Worm (Caenorhabditis elegans): Measurements from ENCODE around the gene pdl-1.
A peak's percentile ranks its signal among the peaks of the same experiment; 100 is the strongest.

Gene pdl-1

ce11 chrII:7183493-7184272, at the start of gene pdl-1 (continued):
- TF ChIP-seq pha-4 (GFP tag; IDR thresholded peaks at IDR 0.05) (peak; percentile 96), pha-4 (tag; optimal IDR thresholded peaks at IDR 0.05) (peak; percentile 58), lin-38 (GFP tag; IDR thresholded peaks at IDR 0.05) (peak; percentile 87), lin-13 (GFP tag; optimal IDR thresholded peaks at IDR 0.05) (peak; percentile 62), madf-9 (GFP tag; conservative IDR thresholded peaks at IDR 0.05) (peak; percentile 76), daf-12 (tag; optimal IDR thresholded peaks at IDR 0.05) (no peak), lim-7 (GFP tag; IDR thresholded peaks at IDR 0.05) (peak; percentile 99), unc-130 (GFP tag; optimal IDR thresholded peaks at IDR 0.05) (peak; percentile 57), pqm-1 (tag; optimal IDR thresholded peaks at IDR 0.05) (no peak), F49E8.2 (tag; optimal IDR thresholded peaks at IDR 0.05; ENCODE audit: borderline replicate concordance) (peak; percentile 76), saeg-2 (GFP tag; IDR thresholded peaks at IDR 0.05) (peak; percentile 85), ceh-82 (tag; optimal IDR thresholded peaks at IDR 0.05) (no peak), snpc-1.2 (GFP tag; IDR thresholded peaks at IDR 0.05) (peak; percentile 86), egl-27 (tag; optimal IDR thresholded peaks at IDR 0.05) (no peak), php-3 (GFP tag; IDR thresholded peaks at IDR 0.05) (peak; percentile 80), set-16 (GFP tag; IDR thresholded peaks at IDR 0.05) (peak; percentile 54; the same call in 1 of the 2 replicates), dmd-8 (GFP tag; IDR thresholded peaks at IDR 0.05) (peak; percentile 97), sdz-12 (GFP tag; optimal IDR thresholded peaks at IDR 0.05) (peak; percentile 88), hlh-11 (tag; optimal IDR thresholded peaks at IDR 0.05) (peak; percentile 60), ceh-20 (GFP tag; IDR thresholded peaks at IDR 0.05) (peak; percentile 74; the same call in 1 of the 2 replicates), aly-2 (tag; optimal IDR thresholded peaks at IDR 0.05) (no peak), zip-2 (tag; optimal IDR thresholded peaks at IDR 0.05) (peak; percentile 73), Y5F2A.4 (GFP tag; optimal IDR thresholded peaks at IDR 0.05) (peak; percentile 94), R02D3.7 (tag; optimal IDR thresholded peaks at IDR 0.05) (no peak), skn-1 (tag; optimal IDR thresholded peaks at IDR 0.05) (no peak), dmd-6 (GFP tag; IDR thresholded peaks at IDR 0.05) (peak; percentile 73), nhr-237 (tag; optimal IDR thresholded peaks at IDR 0.05) (no peak), mep-1 (tag; optimal IDR thresholded peaks at IDR 0.05) (peak; percentile 80), zag-1 (tag; optimal IDR thresholded peaks at IDR 0.05) (no peak), mxl-2 (GFP tag; conservative IDR thresholded peaks at IDR 0.05) (no peak; the same call in 1 of the 2 replicates), tra-1 (GFP tag; IDR thresholded peaks at IDR 0.05) (peak; percentile 82), daf-19 (GFP tag; conservative IDR thresholded peaks at IDR 0.05) (peak; percentile 96), spr-1 (tag; optimal IDR thresholded peaks at IDR 0.05) (peak; percentile 78), zfp-2 (tag; optimal IDR thresholded peaks at IDR 0.05) (peak; percentile 32), ces-1 (GFP tag; optimal IDR thresholded peaks at IDR 0.05) (no peak), nhr-42 (GFP tag; IDR thresholded peaks at IDR 0.05) (peak; percentile 69; the same call in 1 of the 2 replicates), unc-39 (tag; optimal IDR thresholded peaks at IDR 0.05) (no peak), egl-43 (GFP tag; IDR thresholded peaks at IDR 0.05) (peak; percentile 98), dmd-9 (GFP tag; IDR thresholded peaks at IDR 0.05) (peak; percentile 81), nhr-77 (tag; optimal IDR thresholded peaks at IDR 0.05) (peak; percentile 40), nhr-48 (tag; optimal IDR thresholded peaks at IDR 0.05) (peak; percentile 76), ceh-28 (tag; optimal IDR thresholded peaks at IDR 0.05) (no peak), F26F4.8 (GFP tag; conservative IDR thresholded peaks at IDR 0.05) (peak; percentile 94), ama-1 (optimal IDR thresholded peaks at IDR 0.05) (no peak), tag-97 (GFP tag; IDR thresholded peaks at IDR 0.05) (no peak), nhr-111 (GFP tag; optimal IDR thresholded peaks at IDR 0.05) (peak; percentile 91), hlh-30 (tag; optimal IDR thresholded peaks at IDR 0.05; ENCODE audit: insufficient read depth) (peak; percentile 58), nhr-28 (tag; optimal IDR thresholded peaks at IDR 0.05) (peak; percentile 18), madf-5 (GFP tag; IDR thresholded peaks at IDR 0.05) (peak; percentile 74 to 96; a peak in 3 of 4 replicates), nhr-41 (GFP tag; IDR thresholded peaks at IDR 0.05) (peak; percentile 86), ctbp-1 (GFP tag; IDR thresholded peaks at IDR 0.05) (peak; percentile 93)
